Fruit fly (Drosophila melanogaster) whole organism, embryonic: ENCODE data around the gene CycA.

Experiments
- Ada2b ChIP-seq: fragments of 200-800 bp; sonication (Bioruptor generic); IDR thresholded peaks from 2 replicates; pipeline ENCODE4 v1.3.6; 2022; ENCODE audit warnings: missing biosample characterization, missing genetic modification characterization
- Asciz ChIP-seq: fragments of 200-800 bp; sonication (Bioruptor generic); optimal IDR thresholded peaks from 2 replicates; lab custom pipeline; 2017; ENCODE audit warnings: missing biosample characterization, mild to moderate bottlenecking, missing genetic modification characterization, missing genetic modification reagents
- BEAF-32 ChIP-seq: fragments of 200-800 bp; sonication (Bioruptor generic); optimal IDR thresholded peaks from 3 replicates; lab custom pipeline; 2017; ENCODE audit warnings: missing biosample characterization, missing genetic modification characterization, mild to moderate bottlenecking, moderate library complexity, missing genetic modification reagents
- CG11456 ChIP-seq: fragments of 200-800 bp; sonication (Bioruptor generic); IDR thresholded peaks from 3 replicates; pipeline ENCODE4 v1.3.6; 2022; ENCODE audit warnings: missing biosample characterization, missing genetic modification characterization
- CG11695 ChIP-seq: fragments of 200-800 bp; sonication (Bioruptor generic); IDR thresholded peaks from 3 replicates; pipeline ENCODE4 v1.3.6; 2022; ENCODE audit warnings: missing biosample characterization, missing genetic modification characterization
- CG11696 ChIP-seq: fragments of 200-800 bp; sonication (Bioruptor generic); IDR thresholded peaks from 2 replicates; pipeline ENCODE4 v1.3.6; 2022; ENCODE audit warnings: missing biosample characterization, missing genetic modification characterization
- CG11723 ChIP-seq: fragments of 200-800 bp; sonication (Bioruptor generic); optimal IDR thresholded peaks from 2 replicates; lab custom pipeline; 2017; ENCODE audit warnings: missing biosample characterization, mild to moderate bottlenecking, missing genetic modification characterization
- CG12236 ChIP-seq: fragments of 200-800 bp; sonication (Bioruptor generic); optimal IDR thresholded peaks from 2 replicates; lab custom pipeline; 2016; ENCODE audit warnings: missing biosample characterization, missing genetic modification characterization
- CG12391 ChIP-seq: fragments of 200-800 bp; sonication (Bioruptor generic); optimal IDR thresholded peaks from 3 replicates; lab custom pipeline; 2018; ENCODE audit warnings: missing biosample characterization, mild to moderate bottlenecking, missing genetic modification characterization, moderate library complexity
- CG13287 ChIP-seq: fragments of 200-800 bp; sonication (Bioruptor generic); IDR thresholded peaks from 2 replicates; pipeline ENCODE4 v1.3.6; 2022; ENCODE audit warnings: missing biosample characterization, missing genetic modification characterization; ENCODE audit not compliant: partially characterized antibody
- CG13296 ChIP-seq: fragments of 200-800 bp; sonication (Bioruptor generic); optimal IDR thresholded peaks from 3 replicates; lab custom pipeline; 2018; ENCODE audit warnings: missing biosample characterization, mild to moderate bottlenecking, missing genetic modification characterization
- CG16813 ChIP-seq: fragments of 200-800 bp; sonication (Bioruptor generic); IDR thresholded peaks from 3 replicates; pipeline ENCODE4 v1.3.6; 2022; ENCODE audit warnings: missing biosample characterization, missing genetic modification characterization; ENCODE audit not compliant: partially characterized antibody
- CG1792 ChIP-seq: fragments of 200-800 bp; sonication (Bioruptor generic); optimal IDR thresholded peaks from 2 replicates; lab custom pipeline; 2016; ENCODE audit warnings: missing biosample characterization, missing genetic modification characterization
- CG18262 ChIP-seq: fragments of 200-800 bp; optimal IDR thresholded peaks from 3 replicates; lab custom pipeline; 2019; ENCODE audit warnings: missing biosample characterization, mild to moderate bottlenecking, missing genetic modification characterization, moderate library complexity
- CG18619 ChIP-seq: fragments of 200-800 bp; sonication (Bioruptor generic); optimal IDR thresholded peaks from 3 replicates; lab custom pipeline; 2017; ENCODE audit warnings: missing biosample characterization, mild to moderate bottlenecking, missing genetic modification characterization
- CG4424 ChIP-seq: fragments of 200-800 bp; sonication (Bioruptor generic); optimal IDR thresholded peaks from 3 replicates; lab custom pipeline; 2016; ENCODE audit warnings: missing biosample characterization, missing genetic modification characterization
- CG5245 ChIP-seq: fragments of 200-800 bp; sonication (Bioruptor generic); optimal IDR thresholded peaks from 3 replicates; lab custom pipeline; 2016; ENCODE audit warnings: missing biosample characterization, missing genetic modification characterization
- CG6654 ChIP-seq: fragments of 200-800 bp; sonication (Bioruptor generic); optimal IDR thresholded peaks from 2 replicates; lab custom pipeline; 2017; ENCODE audit warnings: missing biosample characterization, mild to moderate bottlenecking, missing genetic modification characterization
- CG7271 ChIP-seq: fragments of 200-800 bp; sonication (Bioruptor generic); optimal IDR thresholded peaks from 2 replicates; lab custom pipeline; 2018; ENCODE audit warnings: missing biosample characterization, mild to moderate bottlenecking, missing genetic modification characterization, moderate library complexity
- CG7839 ChIP-seq: fragments of 200-800 bp; sonication (Bioruptor generic); optimal IDR thresholded peaks from 3 replicates; lab custom pipeline; 2018; ENCODE audit warnings: missing biosample characterization, mild to moderate bottlenecking, missing genetic modification characterization, moderate library complexity
- CG8924 ChIP-seq: fragments of 200-800 bp; optimal IDR thresholded peaks from 3 replicates; lab custom pipeline; 2019; ENCODE audit warnings: missing biosample characterization, mild to moderate bottlenecking, missing genetic modification characterization, moderate library complexity
- CG9727 ChIP-seq: fragments of 200-800 bp; sonication (Bioruptor generic); optimal IDR thresholded peaks from 3 replicates; lab custom pipeline; 2017; ENCODE audit warnings: missing biosample characterization, mild to moderate bottlenecking, missing genetic modification characterization
- CG9797 ChIP-seq: fragments of 200-800 bp; sonication (Bioruptor generic); optimal IDR thresholded peaks from 3 replicates; lab custom pipeline; 2018; ENCODE audit warnings: missing biosample characterization, mild to moderate bottlenecking, missing genetic modification characterization
- CHES-1-like ChIP-seq: fragments of 200-800 bp; sonication (Bioruptor generic); optimal IDR thresholded peaks from 2 replicates; lab custom pipeline; 2016; ENCODE audit warnings: missing biosample characterization, missing genetic modification characterization
- CkIIα-i1 ChIP-seq: fragments of 200-800 bp; sonication (Bioruptor generic); IDR thresholded peaks from 2 replicates; pipeline ENCODE4 v1.3.6; 2022; ENCODE audit warnings: missing biosample characterization, missing genetic modification characterization
- D19A ChIP-seq: fragments of 200-800 bp; optimal IDR thresholded peaks from 3 replicates; lab custom pipeline; 2019; ENCODE audit warnings: missing biosample characterization, mild to moderate bottlenecking, missing genetic modification characterization, moderate library complexity
- Dfd ChIP-seq, 2 experiments: fragments of >200 bp; optimal IDR thresholded peaks; 2 replicates each; lab custom pipeline; 2017; ENCODE audit warnings: missing biosample characterization in 2 of 2, missing genetic modification characterization in 2 of 2
- Doc3 ChIP-seq: fragments of 200-800 bp; sonication (Bioruptor generic); IDR thresholded peaks from 3 replicates; pipeline ENCODE4 v1.3.6; 2022; ENCODE audit warnings: missing biosample characterization, missing genetic modification characterization; ENCODE audit not compliant: partially characterized antibody
- GATAe ChIP-seq: fragments of 200-800 bp; sonication (Bioruptor generic); conservative IDR thresholded peaks from 2 replicates; pipeline ENCODE4 v1.3.6; 2022; ENCODE audit warnings: missing biosample characterization, missing genetic modification characterization
- Hmx ChIP-seq: fragments of 200-800 bp; sonication (Bioruptor generic); optimal IDR thresholded peaks from 2 replicates; lab custom pipeline; 2016; ENCODE audit warnings: missing biosample characterization, missing genetic modification characterization
- Meics ChIP-seq: fragments of 200-800 bp; sonication (Bioruptor generic); optimal IDR thresholded peaks from 2 replicates; lab custom pipeline; 2017; ENCODE audit warnings: missing biosample characterization, mild to moderate bottlenecking, missing genetic modification characterization
- Neu2 ChIP-seq: fragments of 200-800 bp; sonication (Bioruptor generic); optimal IDR thresholded peaks from 3 replicates; lab custom pipeline; 2016; ENCODE audit warnings: missing biosample characterization, missing genetic modification characterization, borderline replicate concordance
- NfI ChIP-seq: fragments of 200-800 bp; sonication (Bioruptor generic); optimal IDR thresholded peaks from 3 replicates; lab custom pipeline; 2018; ENCODE audit warnings: missing biosample characterization, mild to moderate bottlenecking, missing genetic modification characterization, moderate library complexity
- Rx ChIP-seq: fragments of 200-800 bp; sonication (Bioruptor generic); IDR thresholded peaks from 2 replicates; pipeline ENCODE4 v1.3.6; 2022; ENCODE audit warnings: missing biosample characterization, missing genetic modification characterization
- chif ChIP-seq, 2 experiments: fragments of 200-800 bp; sonication (Bioruptor generic); optimal IDR thresholded peaks; 3 replicates each; lab custom pipeline; 2016; ENCODE audit warnings: missing biosample characterization in 2 of 2, missing genetic modification characterization in 2 of 2
- ems ChIP-seq: fragments of 200-800 bp; sonication (Bioruptor generic); optimal IDR thresholded peaks from 3 replicates; lab custom pipeline; 2016; ENCODE audit warnings: missing biosample characterization, missing genetic modification characterization
- ewg ChIP-seq: fragments of 200-800 bp; sonication (Bioruptor generic); optimal IDR thresholded peaks from 3 replicates; lab custom pipeline; 2017; ENCODE audit warnings: mild to moderate bottlenecking, missing biosample characterization, missing genetic modification reagents, missing genetic modification characterization
- fd64A ChIP-seq: fragments of 200-800 bp; sonication (Bioruptor generic); optimal IDR thresholded peaks from 3 replicates; lab custom pipeline; 2018; ENCODE audit warnings: missing biosample characterization, mild to moderate bottlenecking, missing genetic modification characterization
- gro ChIP-seq: fragments of 200-800 bp; sonication (Bioruptor generic); optimal IDR thresholded peaks from 2 replicates; lab custom pipeline; 2016; ENCODE audit warnings: missing biosample characterization, missing genetic modification characterization
- gsb ChIP-seq: fragments of 200-800 bp; sonication (Bioruptor generic); IDR thresholded peaks from 2 replicates; pipeline ENCODE4 v1.3.6; 2022; ENCODE audit warnings: missing biosample characterization, missing genetic modification characterization
- jing ChIP-seq: fragments of 200-800 bp; sonication (Bioruptor generic); optimal IDR thresholded peaks from 2 replicates; lab custom pipeline; 2018; ENCODE audit warnings: missing biosample characterization, mild to moderate bottlenecking, missing genetic modification characterization
- lilli ChIP-seq: fragments of 200-800 bp; sonication (Bioruptor generic); optimal IDR thresholded peaks from 3 replicates; lab custom pipeline; 2016; ENCODE audit warnings: missing biosample characterization, missing genetic modification characterization
- lov ChIP-seq, 2 experiments: fragments of 200-800 bp in 1 of 2; fragments of >200 bp in 1 of 2; sonication (Bioruptor generic) in 1 of 2; IDR thresholded peaks in 1 of 2; optimal IDR thresholded peaks in 1 of 2; 2 replicates in 1 of 2; 3 replicates in 1 of 2; pipeline versions ENCODE4 v1.3.6 to Lab custom; 2017 to 2022; ENCODE audit warnings: missing biosample characterization in 1 of 2, missing genetic modification characterization in 1 of 2
- nau ChIP-seq: fragments of 200-800 bp; sonication (Bioruptor generic); optimal IDR thresholded peaks from 3 replicates; lab custom pipeline; 2017; ENCODE audit warnings: missing biosample characterization, mild to moderate bottlenecking, missing genetic modification characterization, missing genetic modification reagents
- pho ChIP-seq: fragments of 200-800 bp; sonication (Bioruptor generic); optimal IDR thresholded peaks from 2 replicates; lab custom pipeline; 2016; ENCODE audit warnings: missing biosample characterization, missing genetic modification characterization
- sima ChIP-seq: fragments of 200-800 bp; sonication (Bioruptor generic); optimal IDR thresholded peaks from 2 replicates; lab custom pipeline; 2016; ENCODE audit warnings: missing biosample characterization, missing genetic modification characterization
- sisA ChIP-seq: fragments of 200-800 bp; sonication (Bioruptor generic); IDR thresholded peaks from 2 replicates; pipeline ENCODE4 v1.3.6; 2022; ENCODE audit warnings: missing biosample characterization, missing genetic modification characterization
- ttk ChIP-seq: fragments of 200-800 bp; sonication (Bioruptor generic); IDR thresholded peaks from 2 replicates; pipeline ENCODE4 v2.1.2; 2022; ENCODE audit warnings: missing biosample characterization, missing genetic modification characterization
- tx ChIP-seq: fragments of 200-800 bp; sonication (Bioruptor generic); optimal IDR thresholded peaks from 2 replicates; lab custom pipeline; 2016; ENCODE audit warnings: missing biosample characterization, missing genetic modification characterization
- vnd ChIP-seq: fragments of 200-800 bp; sonication (Bioruptor generic); IDR thresholded peaks from 3 replicates; pipeline ENCODE4 v1.3.6; 2022; ENCODE audit warnings: missing biosample characterization, missing genetic modification characterization; ENCODE audit not compliant: partially characterized antibody

CycA gene

DNA sequence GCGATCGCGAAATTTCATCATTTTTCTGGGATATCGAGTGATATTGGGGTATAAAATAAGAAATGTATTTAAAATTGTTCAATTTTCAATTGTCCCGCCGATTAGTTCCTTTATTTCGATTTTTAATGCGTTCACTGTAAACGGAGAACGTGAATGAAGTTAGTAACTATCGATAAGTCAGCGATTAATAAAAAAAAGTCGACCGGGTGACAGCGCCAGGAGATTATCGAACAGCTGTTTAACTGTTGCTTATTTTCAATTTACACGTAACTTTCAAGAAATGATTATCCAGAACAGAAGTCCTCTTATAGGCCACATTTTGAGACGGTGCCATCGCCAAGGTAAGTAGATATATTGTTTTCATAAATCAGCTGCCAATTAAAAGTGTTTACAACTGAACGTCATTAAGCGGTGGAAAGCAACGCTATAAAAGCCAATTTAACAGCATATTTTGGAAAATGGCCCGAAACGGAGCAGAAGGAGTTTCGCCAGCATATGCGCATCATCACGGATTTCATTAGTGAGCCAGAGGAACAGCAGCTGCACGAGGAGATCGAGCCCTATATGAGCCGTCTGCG lies 18.1 kb downstream of the CycA start, which contains the start of gene CG14130 (continued):
- no peak for TF ChIP-seq sima (GFP tag; lab: Kevin White, UChicago)
- peak; percentile 98 for TF ChIP-seq CG13287 (GFP tag; lab: Robert Waterston, UW)
- no peak for TF ChIP-seq CHES-1-like (GFP tag; lab: Kevin White, UChicago)
- no peak for TF ChIP-seq CG9727 (GFP tag; lab: Kevin White, UChicago)
- TF ChIP-seq chif (GFP tag; optimal IDR thresholded peaks at IDR 0.05; lab: Kevin White, UChicago), result no peak
- TF ChIP-seq NfI (GFP tag; lab: Kevin White, UChicago), result no peak
- no peak for TF ChIP-seq CG8924 (tag; lab: Kevin White, UChicago)
- TF ChIP-seq CkIIα-i1, result no peak
- no peak for TF ChIP-seq Neu2 (GFP tag; lab: Kevin White, UChicago)
- no peak for TF ChIP-seq CG12391 (tag; lab: Kevin White, UChicago)
- TF ChIP-seq BEAF-32 (GFP tag; lab: Kevin White, UChicago), result peak; percentile 88
- TF ChIP-seq gro (GFP tag; lab: Kevin White, UChicago), result no peak
- no peak for TF ChIP-seq CG11723
- TF ChIP-seq ttk (GFP tag; lab: Robert Waterston, UW), result no peak
- no peak for TF ChIP-seq CG4424 (GFP tag; lab: Kevin White, UChicago)
- no peak for TF ChIP-seq GATAe (GFP tag; lab: Robert Waterston, UW)
- no peak for TF ChIP-seq CG11695
- TF ChIP-seq CG18262 (tag; lab: Kevin White, UChicago), result no peak
- TF ChIP-seq Doc3 (GFP tag; lab: Robert Waterston, UW), result peak; percentile 89
- no peak for TF ChIP-seq tx (GFP tag; lab: Kevin White, UChicago)
- TF ChIP-seq vnd, result peak; percentile 79
- no peak for TF ChIP-seq Meics (GFP tag; lab: Kevin White, UChicago)
- TF ChIP-seq Rx, result no peak
- no peak for TF ChIP-seq CG1792 (GFP tag; lab: Kevin White, UChicago)
- no peak for TF ChIP-seq Asciz (GFP tag; lab: Kevin White, UChicago)
- TF ChIP-seq Dfd (GFP tag; optimal IDR thresholded peaks at IDR 0.05; lab: Kevin White, UChicago), result no peak
- TF ChIP-seq lilli (GFP tag; lab: Kevin White, UChicago), result no peak
- TF ChIP-seq CG7271 (tag; lab: Kevin White, UChicago), result no peak
- no peak for TF ChIP-seq ewg
- no peak for TF ChIP-seq CG7839 (tag; lab: Kevin White, UChicago)
- TF ChIP-seq jing, result no peak
- no peak for TF ChIP-seq lov (optimal IDR thresholded peaks at IDR 0.05; lab: Kevin White, UChicago)
- TF ChIP-seq lov (GFP tag; IDR thresholded peaks at IDR 0.05; lab: Robert Waterston, UW), result no peak
- TF ChIP-seq Ada2b (GFP tag; lab: Robert Waterston, UW), result no peak
- no peak for TF ChIP-seq gsb
- TF ChIP-seq D19A (tag; lab: Kevin White, UChicago), result no peak
- no peak for TF ChIP-seq sisA (GFP tag; lab: Robert Waterston, UW)
- TF ChIP-seq Hmx, result no peak
- TF ChIP-seq ems (GFP tag; lab: Kevin White, UChicago), result no peak
- TF ChIP-seq fd64A, result no peak
- TF ChIP-seq nau (GFP tag; lab: Kevin White, UChicago), result no peak
- peak; percentile 90 for TF ChIP-seq CG16813
- peak; percentile 4 for TF ChIP-seq CG9797
- no peak for TF ChIP-seq pho (GFP tag; lab: Kevin White, UChicago)
- TF ChIP-seq CG12236 (GFP tag; lab: Kevin White, UChicago), result no peak
- TF ChIP-seq CG6654 (GFP tag; lab: Kevin White, UChicago), result no peak
- TF ChIP-seq CG11456 (GFP tag; lab: Robert Waterston, UW), result no peak
- no peak for TF ChIP-seq CG5245
- TF ChIP-seq CG13296, result no peak
- no peak for TF ChIP-seq CG18619 (GFP tag; lab: Kevin White, UChicago)
- no peak for TF ChIP-seq CG11696 (GFP tag; lab: Robert Waterston, UW)
